Worm (Caenorhabditis elegans) whole organism, young adult: ENCODE results near the gene faxc-2.

Experiments used
- B0019.2 ChIP-seq: fragments of 200-800 bp; sonication (Bioruptor generic); conservative IDR thresholded peaks from 2 replicates; pipeline ENCODE4 v1.3.6; 2022; ENCODE audit warnings: missing genetic modification reagents, missing genetic modification characterization, missing compliant biosample characterization
- F39B2.1 ChIP-seq: fragments of 200-800 bp; sonication (Bioruptor generic); IDR thresholded peaks from 2 replicates; pipeline ENCODE4 v1.3.6; 2022; ENCODE audit warnings: missing genetic modification reagents, missing genetic modification characterization, missing compliant biosample characterization
- F52B5.7 ChIP-seq: sonication (generic microtip); optimal IDR thresholded peaks from 2 replicates; lab custom pipeline; 2016; ENCODE audit warnings: mild to moderate bottlenecking, missing genetic modification characterization, missing compliant biosample characterization
- F57C9.4 ChIP-seq: sonication (generic microtip); optimal IDR thresholded peaks from 2 replicates; lab custom pipeline; 2017; ENCODE audit warnings: mild to moderate bottlenecking, missing genetic modification characterization, missing compliant biosample characterization
- K11D2.4 ChIP-seq: fragments of 200-800 bp; sonication (Bioruptor generic); IDR thresholded peaks from 2 replicates; pipeline ENCODE4 v1.3.6; 2022; ENCODE audit warnings: missing genetic modification reagents, missing genetic modification characterization, missing compliant biosample characterization
- K12H6.12 ChIP-seq: fragments of 200-800 bp; sonication (Bioruptor generic); optimal IDR thresholded peaks from 2 replicates; lab custom pipeline; 2018; ENCODE audit warnings: mild to moderate bottlenecking, missing genetic modification characterization, missing compliant biosample characterization
- Y95B8A.8 ChIP-seq: fragments of 200-800 bp; sonication (Bioruptor generic); IDR thresholded peaks from 2 replicates; pipeline ENCODE4 v1.3.6; 2022; ENCODE audit warnings: missing genetic modification reagents, missing genetic modification characterization, missing compliant biosample characterization
- atf-7 ChIP-seq: sonication (generic microtip); optimal IDR thresholded peaks from 2 replicates; lab custom pipeline; 2017; ENCODE audit warnings: mild to moderate bottlenecking, missing genetic modification characterization, missing compliant biosample characterization
- attf-3 ChIP-seq: fragments of 200-800 bp; sonication (Bioruptor generic); conservative IDR thresholded peaks from 2 replicates; pipeline ENCODE4 v1.3.6; 2022; ENCODE audit warnings: missing genetic modification reagents, missing genetic modification characterization, missing compliant biosample characterization
- attf-6 ChIP-seq: fragments of 200-800 bp; sonication (Bioruptor generic); IDR thresholded peaks from 2 replicates; pipeline ENCODE4 v1.3.6; 2022; ENCODE audit warnings: missing genetic modification reagents, missing genetic modification characterization, missing compliant biosample characterization
- bed-1 ChIP-seq: fragments of 200-800 bp; sonication (Bioruptor generic); IDR thresholded peaks from 2 replicates; pipeline ENCODE4 v1.3.6; 2022; ENCODE audit warnings: missing genetic modification reagents, missing genetic modification characterization, missing compliant biosample characterization
- bed-2 ChIP-seq: fragments of 200-800 bp; sonication (Bioruptor generic); IDR thresholded peaks from 2 replicates; pipeline ENCODE4 v1.3.6; 2022; ENCODE audit warnings: missing genetic modification reagents, missing genetic modification characterization, missing compliant biosample characterization
- cebp-1 ChIP-seq, 2 experiments: fragments of 200-800 bp in 1 of 2; sonication (Bioruptor generic) in 1 of 2; sonication (generic microtip) in 1 of 2; IDR thresholded peaks in 1 of 2; optimal IDR thresholded peaks in 1 of 2; 2 replicates each; pipeline versions ENCODE4 v1.3.6 to Lab custom; 2017 to 2022; ENCODE audit warnings: missing compliant biosample characterization in 2 of 2, missing genetic modification characterization in 2 of 2, mild to moderate bottlenecking in 1 of 2, missing genetic modification reagents in 1 of 2, moderate library complexity in 1 of 2
- ceh-27 ChIP-seq: fragments of 200-800 bp; sonication (Bioruptor generic); optimal IDR thresholded peaks from 2 replicates; lab custom pipeline; 2018; ENCODE audit warnings: mild to moderate bottlenecking, missing genetic modification characterization, moderate library complexity, missing compliant biosample characterization
- dox-1 ChIP-seq: fragments of 200-800 bp; sonication (Bioruptor generic); IDR thresholded peaks from 2 replicates; pipeline ENCODE4 v1.3.6; 2022; ENCODE audit warnings: missing genetic modification reagents, missing genetic modification characterization, missing compliant biosample characterization
- dpff-1 ChIP-seq: sonication (generic microtip); optimal IDR thresholded peaks from 2 replicates; lab custom pipeline; 2017; ENCODE audit warnings: mild to moderate bottlenecking, missing genetic modification characterization, missing compliant biosample characterization
- egl-18 ChIP-seq: fragments of 200-800 bp; sonication (Bioruptor generic); IDR thresholded peaks from 2 replicates; pipeline ENCODE4 v1.3.6; 2022; ENCODE audit warnings: missing genetic modification reagents, missing genetic modification characterization, missing compliant biosample characterization
- egl-44 ChIP-seq: fragments of 200-800 bp; sonication (Bioruptor generic); IDR thresholded peaks from 2 replicates; pipeline ENCODE4 v1.3.6; 2022; ENCODE audit warnings: missing genetic modification reagents, missing genetic modification characterization, missing compliant biosample characterization
- ekl-4 ChIP-seq: fragments of 200-800 bp; sonication (Bioruptor generic); IDR thresholded peaks from 2 replicates; pipeline ENCODE4 v1.3.6; 2022; ENCODE audit warnings: missing genetic modification reagents, missing genetic modification characterization, missing compliant biosample characterization
- hmg-1.2 ChIP-seq: fragments of 200-800 bp; sonication (Bioruptor generic); IDR thresholded peaks from 2 replicates; pipeline ENCODE4 v1.3.6; 2022; ENCODE audit warnings: missing genetic modification reagents, missing genetic modification characterization, missing compliant biosample characterization
- hsf-1 ChIP-seq: fragments of 200-800 bp; sonication (Bioruptor generic); IDR thresholded peaks from 2 replicates; pipeline ENCODE4 v1.3.6; 2022; ENCODE audit warnings: missing genetic modification reagents, missing genetic modification characterization, missing compliant biosample characterization
- lag-1 ChIP-seq: fragments of 200-800 bp; sonication (Bioruptor generic); IDR thresholded peaks from 2 replicates; pipeline ENCODE4 v1.3.6; 2022; ENCODE audit warnings: missing genetic modification reagents, missing genetic modification characterization, missing compliant biosample characterization
- lin-40 ChIP-seq: sonication (generic microtip); optimal IDR thresholded peaks from 2 replicates; lab custom pipeline; 2016; ENCODE audit warnings: missing genetic modification characterization, mild to moderate bottlenecking, missing compliant biosample characterization, missing genotype, missing genetic modification reagents
- lin-54 ChIP-seq: fragments of 200-800 bp; sonication (Bioruptor generic); optimal IDR thresholded peaks from 2 replicates; lab custom pipeline; 2018; ENCODE audit warnings: mild to moderate bottlenecking, missing genetic modification characterization, missing compliant biosample characterization
- madf-3 ChIP-seq: fragments of 200-800 bp; sonication (Bioruptor generic); IDR thresholded peaks from 2 replicates; pipeline ENCODE4 v1.3.6; 2022; ENCODE audit warnings: missing genetic modification reagents, missing genetic modification characterization, missing compliant biosample characterization
- nfya-1 ChIP-seq: sonication (generic microtip); optimal IDR thresholded peaks from 2 replicates; lab custom pipeline; 2017; ENCODE audit warnings: antibody characterized with exemption, missing compliant biosample characterization, missing genetic modification characterization, borderline replicate concordance; ENCODE audit not compliant: insufficient read depth
- nhr-120 ChIP-seq: fragments of 200-800 bp; sonication (Bioruptor generic); IDR thresholded peaks from 2 replicates; pipeline ENCODE4 v1.3.6; 2022; ENCODE audit warnings: missing genetic modification characterization, missing compliant biosample characterization
- nhr-80 ChIP-seq: sonication (generic microtip); optimal IDR thresholded peaks from 2 replicates; lab custom pipeline; 2016; ENCODE audit warnings: missing genetic modification characterization, missing compliant biosample characterization
- rec-8 ChIP-seq, 2 experiments: sonication (generic microtip); optimal IDR thresholded peaks; 2 replicates each; lab custom pipeline; 2016; ENCODE audit warnings: mild to moderate bottlenecking in 2 of 2, missing genetic modification characterization in 2 of 2, missing genetic modification reagents in 2 of 2, missing genotype in 2 of 2, missing biosample characterization in 1 of 2, missing compliant biosample characterization in 1 of 2, moderate library complexity in 1 of 2
- snpc-1.1 ChIP-seq: sonication (generic microtip); optimal IDR thresholded peaks from 2 replicates; lab custom pipeline; 2017; ENCODE audit warnings: missing genetic modification characterization, mild to moderate bottlenecking, missing compliant biosample characterization, antibody characterized with exemption, moderate library complexity, missing genotype, missing genetic modification reagents; ENCODE audit not compliant: insufficient read depth
- zfh-2 ChIP-seq: fragments of 200-800 bp; sonication (Bioruptor generic); conservative IDR thresholded peaks from 2 replicates; pipeline ENCODE4 v1.3.6; 2022; ENCODE audit warnings: missing genetic modification reagents, missing genetic modification characterization, missing compliant biosample characterization
- ztf-22 ChIP-seq: fragments of 200-800 bp; sonication (Bioruptor generic); optimal IDR thresholded peaks from 2 replicates; lab custom pipeline; 2018; ENCODE audit warnings: mild to moderate bottlenecking, missing genetic modification characterization, moderate library complexity, missing compliant biosample characterization
- ztf-26 ChIP-seq: sonication (generic microtip); optimal IDR thresholded peaks from 2 replicates; lab custom pipeline; 2017; ENCODE audit warnings: missing genetic modification characterization, missing compliant biosample characterization

faxc-2 gene

ce11 chrII:13299166-13299805 is 9.8 kb upstream of the faxc-2 start (continued):
- no peak for TF ChIP-seq snpc-1.1 (tag; lab: Kevin White, UChicago)
- no peak for TF ChIP-seq ztf-26
- TF ChIP-seq lag-1 (GFP tag; lab: Robert Waterston, UW): no peak
- TF ChIP-seq ceh-27 (GFP tag; lab: Kevin White, UChicago): no peak

ce11 chrII:13300590-13300989 is 8.5 kb upstream of the faxc-2 start:
- TF ChIP-seq bed-1 (GFP tag; lab: Robert Waterston, UW) (no peak), zfh-2 (peak; percentile 74; the same call in 1 of the 2 replicates), nhr-80 (tag; lab: Kevin White, UChicago) (no peak), F52B5.7 (tag; lab: Kevin White, UChicago) (no peak), nhr-120 (no peak), egl-44 (no peak), lin-40 (tag; lab: Kevin White, UChicago) (no peak), Y95B8A.8 (GFP tag; lab: Robert Waterston, UW) (no peak), dpff-1 (no peak)

- peak; percentile 55 for TF ChIP-seq ztf-22
- 0 out of 2 replicates have a peak, but pooled peaks have one; percentile 34 for TF ChIP-seq K11D2.4 (GFP tag; lab: Robert Waterston, UW)
- peak; percentile 37; the same call in 1 of the 2 replicates for TF ChIP-seq hmg-1.2 (GFP tag; lab: Robert Waterston, UW)
- TF ChIP-seq F39B2.1 (GFP tag; lab: Robert Waterston, UW): no peak
- TF ChIP-seq hsf-1 (GFP tag; lab: Robert Waterston, UW): no peak
- 0 out of 2 replicates have a peak, but pooled peaks have one; percentile 41 for TF ChIP-seq egl-18 (GFP tag; lab: Robert Waterston, UW)
- TF ChIP-seq dox-1: 0 out of 2 replicates have a peak, but pooled peaks have one; percentile 11
- TF ChIP-seq, all 124 proteins: peak for 5
Observed at ce11 chrII:13304339-13304938, 4.7 kb upstream of the faxc-2 start.

- TF ChIP-seq lin-54 (GFP tag; lab: Kevin White, UChicago) (no peak), atf-7 (tag; lab: Kevin White, UChicago) (no peak), ekl-4 (no peak), attf-3 (GFP tag; lab: Robert Waterston, UW) (no peak), madf-3 (GFP tag; lab: Robert Waterston, UW) (no peak), cebp-1 (GFP tag; IDR thresholded peaks at IDR 0.05; lab: Robert Waterston, UW) (no peak), cebp-1 (tag; optimal IDR thresholded peaks at IDR 0.05; lab: Kevin White, UChicago) (no peak), B0019.2 (no peak), nfya-1 (tag; lab: Kevin White, UChicago) (no peak), bed-1 (GFP tag; lab: Robert Waterston, UW) (no peak), rec-8 (tag; optimal IDR thresholded peaks at IDR 0.05; lab: Kevin White, UChicago) (no peak), bed-2 (GFP tag; lab: Robert Waterston, UW) (no peak), attf-6 (GFP tag; lab: Robert Waterston, UW) (no peak), K12H6.12 (no peak), F57C9.4 (tag; lab: Kevin White, UChicago) (no peak), snpc-1.1 (tag; lab: Kevin White, UChicago) (no peak)
- TF ChIP-seq, all 124 proteins: peak for 0
Observed at ce11 chrII:13310230-13310629, 1.1 kb downstream of the faxc-2 start.
